Worm (Caenorhabditis elegans) whole organism, early embryonic: Measurements from ENCODE around the gene E02H4.2.

Experiments
- F13C5.2 ChIP-seq: sonication (generic microtip); optimal IDR thresholded peaks from 2 replicates; lab custom pipeline; 2017; ENCODE audit warnings: mild to moderate bottlenecking, missing genetic modification characterization, inconsistent platforms, missing compliant biosample characterization
- tbx-11 ChIP-seq: fragments of 200-800 bp; sonication (Bioruptor generic); IDR thresholded peaks from 2 replicates; pipeline ENCODE4 v1.3.6; 2022; ENCODE audit warnings: missing genetic modification characterization, missing compliant biosample characterization

DNA sequence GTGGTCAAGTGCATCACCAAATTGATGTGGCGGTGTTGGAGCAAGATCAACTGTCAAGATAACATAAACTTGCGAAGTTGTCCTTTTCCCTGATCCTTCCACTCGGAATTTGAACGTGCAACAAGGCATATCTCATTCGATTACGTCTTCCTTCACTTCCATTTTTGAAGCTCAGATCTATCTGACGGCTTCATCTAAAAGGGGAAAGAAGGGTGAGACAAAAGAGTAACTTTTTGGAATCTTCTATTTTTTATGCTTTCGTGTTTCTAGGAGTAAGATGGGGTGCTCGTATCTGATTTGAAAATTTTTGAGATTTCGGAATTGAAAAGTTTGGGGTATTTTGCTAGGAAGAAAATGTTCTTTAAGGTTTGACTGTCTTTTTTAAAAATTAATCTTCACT, 14.3 kb downstream of the E02H4.2 start:
- TF ChIP-seq tbx-11 (GFP tag; lab: Robert Waterston, UW): no peak
- no peak for TF ChIP-seq F13C5.2 (tag; lab: Kevin White, UChicago)
